Worm (Caenorhabditis elegans) whole organism, midembryonic: Measurements from ENCODE around the gene aat-7.

ENCODE experiments used
- flt-1 ChIP-seq: fragments of 200-800 bp; sonication (Bioruptor generic); IDR thresholded peaks from 2 replicates; pipeline ENCODE4 v1.3.6; 2022; ENCODE audit warnings: missing genetic modification characterization, missing compliant biosample characterization
- med-1 ChIP-seq: sonication (generic microtip); optimal IDR thresholded peaks from 2 replicates; lab custom pipeline; 2017; ENCODE audit warnings: missing genetic modification characterization, mild to moderate bottlenecking, missing compliant biosample characterization, antibody characterized with exemption, missing genetic modification reagents; ENCODE audit not compliant: insufficient read depth

- TF ChIP-seq flt-1 (no peak), med-1 (GFP tag; lab: Kevin White, UChicago) (no peak)
Observed at ce11 chrII:1360257-1360656, 26.4 kb upstream of the aat-7 start.
